Fruit fly (Drosophila melanogaster): ENCODE data around the gene CG6511.

Gene CG6511

dm6 chr3L:8693558-8694502 is 27.3 kb upstream of the CG6511 start:
- peak; percentile 29 for TF ChIP-seq ovo (GFP tag; optimal IDR thresholded peaks at IDR 0.05)
- TF ChIP-seq CG11617 (GFP tag; optimal IDR thresholded peaks at IDR 0.05), result no peak
- TF ChIP-seq CG14711 (tag; optimal IDR thresholded peaks at IDR 0.05), result no peak
- TF ChIP-seq Mnt (GFP tag; optimal IDR thresholded peaks at IDR 0.05), result no peak
- no peak for TF ChIP-seq cnc (optimal IDR thresholded peaks at IDR 0.05)
- TF ChIP-seq cic (GFP tag; optimal IDR thresholded peaks at IDR 0.05), result peak; percentile 47
- TF ChIP-seq kay (GFP tag; ENCODE audit: borderline replicate concordance), result peak; percentile 79
- TF ChIP-seq bab1 (GFP tag; optimal IDR thresholded peaks at IDR 0.05), result peak; percentile 85

dm6 chr3L:8695959-8696358 is 25.2 kb upstream of the CG6511 start:
- peak; percentile 57 for TF ChIP-seq tj (GFP tag; optimal IDR thresholded peaks at IDR 0.05)
- TF ChIP-seq CG11617 (GFP tag; optimal IDR thresholded peaks at IDR 0.05), result no peak

- TF ChIP-seq ovo (GFP tag; optimal IDR thresholded peaks at IDR 0.05) (peak; percentile 91), CG7101 (tag; optimal IDR thresholded peaks at IDR 0.05) (peak; percentile 66), Mnt (GFP tag; optimal IDR thresholded peaks at IDR 0.05) (peak; percentile 86), CG33017 (tag; optimal IDR thresholded peaks at IDR 0.05) (peak; percentile 23), cnc (optimal IDR thresholded peaks at IDR 0.05) (no peak), CG11617 (GFP tag; optimal IDR thresholded peaks at IDR 0.05) (peak; percentile 78), CG5204 (GFP tag; optimal IDR thresholded peaks at IDR 0.05) (peak; percentile 51), CG12768 (GFP tag; optimal IDR thresholded peaks at IDR 0.05) (peak; percentile 91), toe (GFP tag; optimal IDR thresholded peaks at IDR 0.05) (no peak), kay (GFP tag; ENCODE audit: borderline replicate concordance) (no peak), Clk (GFP tag; optimal IDR thresholded peaks at IDR 0.05) (peak; percentile 27), bab1 (GFP tag; optimal IDR thresholded peaks at IDR 0.05) (peak; percentile 93), CG7045 (GFP tag; optimal IDR thresholded peaks at IDR 0.05) (peak; percentile 83), cic (GFP tag; optimal IDR thresholded peaks at IDR 0.05) (peak; percentile 95), CG14711 (tag; optimal IDR thresholded peaks at IDR 0.05) (peak; percentile 45), Hr96 (GFP tag; optimal IDR thresholded peaks at IDR 0.05) (peak; percentile 42), tj (GFP tag; optimal IDR thresholded peaks at IDR 0.05) (peak; percentile 45), CG1620 (GFP tag; optimal IDR thresholded peaks at IDR 0.05) (peak; percentile 67), Crg-1 (GFP tag; optimal IDR thresholded peaks at IDR 0.05) (peak; percentile 88), pad (GFP tag; optimal IDR thresholded peaks at IDR 0.05) (peak; percentile 59)
Measured at dm6 chr3L:8696487-8696954, 24.6 kb upstream of the CG6511 start.

DNA sequence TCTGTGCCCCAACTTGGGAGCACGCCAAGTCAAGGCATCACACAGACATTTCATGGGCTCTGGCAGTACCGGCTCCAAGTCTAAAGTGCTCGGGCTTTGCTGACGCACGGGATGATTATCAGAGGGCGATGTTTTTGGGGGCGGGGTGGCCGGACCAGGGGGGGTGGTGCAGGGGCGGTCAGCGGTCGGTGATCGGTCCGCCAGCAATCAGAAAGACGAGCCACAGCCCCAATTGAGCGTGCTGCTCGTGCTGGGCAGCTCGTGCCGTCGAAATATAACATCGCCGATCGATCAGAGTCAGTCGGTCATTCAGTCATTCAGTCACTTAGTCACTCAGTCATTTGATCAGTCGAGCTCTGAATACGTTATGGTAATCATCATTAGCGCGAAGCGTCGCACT is 23.3 kb upstream of the CG6511 start:
- peak; percentile 77 for TF ChIP-seq CG12768 (GFP tag; optimal IDR thresholded peaks at IDR 0.05)
- TF ChIP-seq pad (GFP tag; optimal IDR thresholded peaks at IDR 0.05), result no peak
- no peak for TF ChIP-seq toe (GFP tag; optimal IDR thresholded peaks at IDR 0.05)
- peak; percentile 71 for TF ChIP-seq bab1 (GFP tag; optimal IDR thresholded peaks at IDR 0.05)
- TF ChIP-seq CG7045 (GFP tag; optimal IDR thresholded peaks at IDR 0.05), result no peak
- no peak for TF ChIP-seq Mnt (GFP tag; optimal IDR thresholded peaks at IDR 0.05)

dm6 chr3L:8698493-8699166 is 22.5 kb upstream of the CG6511 start:
- TF ChIP-seq kay (GFP tag; ENCODE audit: borderline replicate concordance), result peak; percentile 17
- peak; percentile 38 for TF ChIP-seq CG12768 (GFP tag; optimal IDR thresholded peaks at IDR 0.05)
- TF ChIP-seq Mnt (GFP tag; optimal IDR thresholded peaks at IDR 0.05), result no peak
- TF ChIP-seq CG14711 (tag; optimal IDR thresholded peaks at IDR 0.05), result no peak
- no peak for TF ChIP-seq toe (GFP tag; optimal IDR thresholded peaks at IDR 0.05)
- TF ChIP-seq tj (GFP tag; optimal IDR thresholded peaks at IDR 0.05), result peak; percentile 59
- no peak for TF ChIP-seq cnc (optimal IDR thresholded peaks at IDR 0.05)
- no peak for TF ChIP-seq CG5204 (GFP tag; optimal IDR thresholded peaks at IDR 0.05)
- TF ChIP-seq Hr96 (GFP tag; optimal IDR thresholded peaks at IDR 0.05), result no peak
- peak; percentile 80 for TF ChIP-seq cic (GFP tag; optimal IDR thresholded peaks at IDR 0.05)
- TF ChIP-seq bab1 (GFP tag; optimal IDR thresholded peaks at IDR 0.05), result no peak

dm6 chr3L:8699612-8700011 is 21.5 kb upstream of the CG6511 start:
- TF ChIP-seq toe (GFP tag; optimal IDR thresholded peaks at IDR 0.05), result no peak
- no peak for TF ChIP-seq CG11617 (GFP tag; optimal IDR thresholded peaks at IDR 0.05)
- TF ChIP-seq CG12768 (GFP tag; optimal IDR thresholded peaks at IDR 0.05), result no peak
- peak; percentile 6 for TF ChIP-seq CG1620 (GFP tag; optimal IDR thresholded peaks at IDR 0.05)
- TF ChIP-seq CG14711 (tag; optimal IDR thresholded peaks at IDR 0.05), result peak; percentile 18
- TF ChIP-seq CG33017 (tag; optimal IDR thresholded peaks at IDR 0.05), result no peak
- no peak for TF ChIP-seq CG7045 (GFP tag; optimal IDR thresholded peaks at IDR 0.05)
- TF ChIP-seq CG5204 (GFP tag; optimal IDR thresholded peaks at IDR 0.05), result peak; percentile 21
- TF ChIP-seq bab1 (GFP tag; optimal IDR thresholded peaks at IDR 0.05), result peak; percentile 20
- TF ChIP-seq Crg-1 (GFP tag; optimal IDR thresholded peaks at IDR 0.05), result no peak
- peak; percentile 86 for TF ChIP-seq kay (GFP tag; ENCODE audit: borderline replicate concordance)
- TF ChIP-seq pad (GFP tag; optimal IDR thresholded peaks at IDR 0.05), result peak; percentile 16
- no peak for TF ChIP-seq Clk (GFP tag; optimal IDR thresholded peaks at IDR 0.05)
- peak; percentile 25 for TF ChIP-seq Mnt (GFP tag; optimal IDR thresholded peaks at IDR 0.05)
- TF ChIP-seq cnc (optimal IDR thresholded peaks at IDR 0.05), result no peak
